Worm (Caenorhabditis elegans) whole organism, L4 larva: Measurements from ENCODE around the gene nca-2.

Experiments used
- D1046.2 ChIP-seq: fragments of 200-800 bp; sonication (Bioruptor generic); IDR thresholded peaks from 2 replicates; pipeline ENCODE4 v1.3.6; 2022; ENCODE audit warnings: missing genetic modification characterization, missing compliant biosample characterization
- F37D6.2 ChIP-seq: sonication (generic microtip); optimal IDR thresholded peaks from 2 replicates; lab custom pipeline; 2016; ENCODE audit warnings: mild to moderate bottlenecking, missing genetic modification characterization, missing compliant biosample characterization
- F44E2.7 ChIP-seq: fragments of 200-800 bp; sonication (Bioruptor generic); IDR thresholded peaks from 2 replicates; pipeline ENCODE4 v2.1.2; 2022; ENCODE audit warnings: missing genetic modification characterization, missing compliant biosample characterization
- T26A8.4 ChIP-seq: fragments of 200-800 bp; sonication (Bioruptor generic); IDR thresholded peaks from 2 replicates; pipeline ENCODE4 v1.3.6; 2022; ENCODE audit warnings: missing genetic modification characterization, missing compliant biosample characterization
- Y48G9A.11 ChIP-seq: fragments of 200-800 bp; sonication (Bioruptor generic); IDR thresholded peaks from 2 replicates; pipeline ENCODE4 v1.3.6; 2022; ENCODE audit warnings: missing genetic modification reagents, missing genetic modification characterization, missing compliant biosample characterization
- Y5F2A.4 ChIP-seq: fragments of 200-800 bp; sonication (Bioruptor generic); optimal IDR thresholded peaks from 2 replicates; lab custom pipeline; 2018; ENCODE audit warnings: mild to moderate bottlenecking, missing genetic modification characterization, missing compliant biosample characterization
- ZK546.5 ChIP-seq, 2 experiments: sonication (generic microtip); optimal IDR thresholded peaks; 2 replicates each; lab custom pipeline; 2017; ENCODE audit warnings: missing biosample characterization in 2 of 2, missing genetic modification characterization in 2 of 2
- attf-4 ChIP-seq: sonication (generic microtip); optimal IDR thresholded peaks from 3 replicates; lab custom pipeline; 2017; ENCODE audit warnings: missing biosample characterization, missing genetic modification characterization
- ceh-20 ChIP-seq: fragments of 200-800 bp; sonication (Bioruptor generic); IDR thresholded peaks from 2 replicates; pipeline ENCODE4 v1.3.6; 2022; ENCODE audit warnings: missing genetic modification reagents, missing genetic modification characterization, missing compliant biosample characterization
- ceh-32 ChIP-seq: sonication (generic microtip); optimal IDR thresholded peaks from 2 replicates; lab custom pipeline; 2016; ENCODE audit warnings: mild to moderate bottlenecking, missing genetic modification characterization, missing compliant biosample characterization; ENCODE audit not compliant: poor library complexity
- ceh-62 ChIP-seq: sonication (generic microtip); optimal IDR thresholded peaks from 2 replicates; lab custom pipeline; 2017; ENCODE audit warnings: missing biosample characterization, missing genetic modification characterization
- ceh-82 ChIP-seq: sonication (generic microtip); optimal IDR thresholded peaks from 2 replicates; lab custom pipeline; 2017; ENCODE audit warnings: missing biosample characterization, missing genetic modification characterization
- ces-1 ChIP-seq: fragments of 150-350 bp; sonication (generic microtip); optimal IDR thresholded peaks from 4 replicates; lab custom pipeline; 2014; ENCODE audit warnings: missing biosample characterization, missing genetic modification reagents, missing genetic modification characterization
- ctbp-1 ChIP-seq: fragments of 200-800 bp; sonication (Bioruptor generic); IDR thresholded peaks from 2 replicates; pipeline ENCODE4 v1.3.6; 2022; ENCODE audit warnings: missing genetic modification reagents, missing genetic modification characterization, missing compliant biosample characterization
- daf-16 ChIP-seq, 3 experiments: sonication (generic microtip); optimal IDR thresholded peaks; 2 replicates each; lab custom pipeline; 2016 to 2017; ENCODE audit warnings: missing genetic modification characterization in 3 of 3, missing genetic modification reagents in 3 of 3, mild to moderate bottlenecking in 2 of 3, missing compliant biosample characterization in 2 of 3, missing biosample characterization in 1 of 3, moderate library complexity in 1 of 3
- dmd-8 ChIP-seq: fragments of 200-800 bp; sonication (Bioruptor generic); IDR thresholded peaks from 2 replicates; pipeline ENCODE4 v1.3.6; 2022; ENCODE audit warnings: missing genetic modification characterization, missing compliant biosample characterization
- dmd-9 ChIP-seq: fragments of 200-800 bp; sonication (Bioruptor generic); IDR thresholded peaks from 2 replicates; pipeline ENCODE4 v1.3.6; 2022; ENCODE audit warnings: missing genetic modification reagents, missing genetic modification characterization, missing compliant biosample characterization
- duxl-1 ChIP-seq: sonication (generic microtip); optimal IDR thresholded peaks from 2 replicates; lab custom pipeline; 2016; ENCODE audit warnings: mild to moderate bottlenecking, missing genetic modification characterization, moderate library complexity, missing compliant biosample characterization; ENCODE audit not compliant: poor library complexity
- dve-1 ChIP-seq: sonication (generic microtip); optimal IDR thresholded peaks from 2 replicates; lab custom pipeline; 2017; ENCODE audit warnings: antibody characterized with exemption, mild to moderate bottlenecking, missing genetic modification characterization, missing compliant biosample characterization; ENCODE audit not compliant: insufficient read depth
- egl-27 ChIP-seq: sonication (generic microtip); optimal IDR thresholded peaks from 3 replicates; lab custom pipeline; 2017; ENCODE audit warnings: missing biosample characterization, missing genetic modification reagents, missing genetic modification characterization
- egl-43 ChIP-seq: fragments of 200-800 bp; sonication (Bioruptor generic); IDR thresholded peaks from 2 replicates; pipeline ENCODE4 v1.3.6; 2022; ENCODE audit warnings: missing genetic modification reagents, missing genetic modification characterization, missing compliant biosample characterization
- hif-1 ChIP-seq, 2 experiments: sonication (generic microtip); optimal IDR thresholded peaks; 2 replicates each; lab custom pipeline; 2016 to 2017; ENCODE audit warnings: missing compliant biosample characterization in 2 of 2, missing genetic modification characterization in 2 of 2, missing genetic modification reagents in 2 of 2, missing genotype in 2 of 2, mild to moderate bottlenecking in 1 of 2
- lim-7 ChIP-seq: fragments of 200-800 bp; sonication (Bioruptor generic); IDR thresholded peaks from 2 replicates; pipeline ENCODE4 v1.3.6; 2022; ENCODE audit warnings: missing genetic modification characterization, missing compliant biosample characterization
- lin-38 ChIP-seq: fragments of 200-800 bp; sonication (Bioruptor generic); IDR thresholded peaks from 2 replicates; pipeline ENCODE4 v1.3.6; 2022; ENCODE audit warnings: missing genetic modification reagents, missing genetic modification characterization, missing compliant biosample characterization
- lin-39 ChIP-seq: fragments of 150-350 bp; optimal IDR thresholded peaks from 2 replicates; lab custom pipeline; 2014; ENCODE audit warnings: missing biosample characterization, missing genetic modification reagents, missing genetic modification characterization
- madf-5 ChIP-seq, 2 experiments: fragments of 200-800 bp; sonication (Bioruptor generic); IDR thresholded peaks; 2 replicates each; pipeline ENCODE4 v1.3.6; 2022; ENCODE audit warnings: missing compliant biosample characterization in 2 of 2, missing genetic modification characterization in 2 of 2
- mxl-2 ChIP-seq: fragments of 200-800 bp; sonication (Bioruptor generic); conservative IDR thresholded peaks from 2 replicates; pipeline ENCODE4 v1.3.6; 2022; ENCODE audit warnings: missing genetic modification reagents, missing genetic modification characterization, missing compliant biosample characterization
- mxl-3 ChIP-seq: fragments of 200-800 bp; sonication (Bioruptor generic); optimal IDR thresholded peaks from 2 replicates; lab custom pipeline; 2018; ENCODE audit warnings: mild to moderate bottlenecking, missing genetic modification characterization, missing compliant biosample characterization
- nhr-11 ChIP-seq: fragments of 150-350 bp; optimal IDR thresholded peaks from 2 replicates; lab custom pipeline; 2014; ENCODE audit warnings: missing biosample characterization, missing genetic modification characterization
- nhr-28 ChIP-seq: fragments of 150-350 bp; optimal IDR thresholded peaks from 2 replicates; lab custom pipeline; 2014; ENCODE audit warnings: missing biosample characterization, missing genetic modification characterization
- nhr-42 ChIP-seq: fragments of 200-800 bp; sonication (Bioruptor generic); IDR thresholded peaks from 2 replicates; pipeline ENCODE4 v1.3.6; 2022; ENCODE audit warnings: missing genetic modification characterization, missing compliant biosample characterization
- nhr-48 ChIP-seq: sonication (generic microtip); optimal IDR thresholded peaks from 2 replicates; lab custom pipeline; 2016; ENCODE audit warnings: mild to moderate bottlenecking, missing genetic modification characterization, missing compliant biosample characterization
- nhr-6 ChIP-seq: fragments of 150-350 bp; optimal IDR thresholded peaks from 2 replicates; lab custom pipeline; 2014; ENCODE audit warnings: missing biosample characterization, missing genetic modification characterization
- nhr-77 ChIP-seq: fragments of 150-350 bp; optimal IDR thresholded peaks from 2 replicates; lab custom pipeline; 2014; ENCODE audit warnings: missing biosample characterization, missing genetic modification characterization
- pha-4 ChIP-seq, 2 experiments: fragments of 150-350 bp in 1 of 2; fragments of 200-800 bp in 1 of 2; sonication (Bioruptor generic) in 1 of 2; IDR thresholded peaks in 1 of 2; optimal IDR thresholded peaks in 1 of 2; 2 replicates each; pipeline versions ENCODE4 v1.3.6 to Lab custom; 2014 to 2022; ENCODE audit warnings: missing genetic modification characterization in 2 of 2, missing genetic modification reagents in 2 of 2, missing biosample characterization in 1 of 2, missing compliant biosample characterization in 1 of 2
- pqm-1 ChIP-seq: sonication (generic microtip); optimal IDR thresholded peaks from 2 replicates; lab custom pipeline; 2017; ENCODE audit warnings: missing biosample characterization, missing genetic modification characterization
- rbr-2 ChIP-seq: sonication (generic microtip); optimal IDR thresholded peaks from 2 replicates; lab custom pipeline; 2016; ENCODE audit warnings: missing genotype, missing genetic modification characterization, missing compliant biosample characterization
- sdz-12 ChIP-seq: fragments of 200-800 bp; sonication (Bioruptor generic); optimal IDR thresholded peaks from 2 replicates; lab custom pipeline; 2018; ENCODE audit warnings: mild to moderate bottlenecking, missing genetic modification characterization, missing compliant biosample characterization
- skn-1 ChIP-seq: fragments of 150-350 bp; optimal IDR thresholded peaks from 2 replicates; lab custom pipeline; 2014; ENCODE audit warnings: missing biosample characterization, missing genetic modification characterization
- spr-3 ChIP-seq: fragments of 200-800 bp; sonication (Bioruptor generic); optimal IDR thresholded peaks from 2 replicates; lab custom pipeline; 2018; ENCODE audit warnings: mild to moderate bottlenecking, missing genetic modification characterization, missing compliant biosample characterization
- unc-130 ChIP-seq: sonication (generic microtip); optimal IDR thresholded peaks from 2 replicates; lab custom pipeline; 2016; ENCODE audit warnings: missing genetic modification reagents, missing genetic modification characterization, missing compliant biosample characterization
- unc-39 ChIP-seq: sonication (generic microtip); optimal IDR thresholded peaks from 2 replicates; lab custom pipeline; 2017; ENCODE audit warnings: missing biosample characterization, missing genetic modification characterization
- unc-62 ChIP-seq, 3 experiments: fragments of 150-350 bp in 1 of 3; sonication (generic microtip); optimal IDR thresholded peaks in 2 of 3; peaks in 1 of 3; 1 replicate in 1 of 3; 2 replicates in 2 of 3; lab custom pipeline; 2014 to 2017; ENCODE audit warnings: missing biosample characterization in 3 of 3, missing genetic modification characterization in 3 of 3, missing genetic modification reagents in 3 of 3, missing genotype in 1 of 3
- vab-7 ChIP-seq: fragments of 200-800 bp; sonication (Bioruptor generic); IDR thresholded peaks from 2 replicates; pipeline ENCODE4 v1.3.6; 2022; ENCODE audit warnings: missing genetic modification reagents, missing genetic modification characterization, missing compliant biosample characterization
- zag-1 ChIP-seq: fragments of 150-350 bp; optimal IDR thresholded peaks from 2 replicates; lab custom pipeline; 2014; ENCODE audit warnings: missing biosample characterization, missing genetic modification characterization
- zfp-3 ChIP-seq: fragments of 200-800 bp; sonication (Bioruptor generic); conservative IDR thresholded peaks from 2 replicates; pipeline ENCODE4 v1.3.6; 2022; ENCODE audit warnings: missing genetic modification reagents, missing genetic modification characterization, missing compliant biosample characterization
- zip-11 ChIP-seq: fragments of 200-800 bp; sonication (Bioruptor generic); IDR thresholded peaks from 2 replicates; pipeline ENCODE4 v1.3.6; 2022; ENCODE audit warnings: missing genetic modification characterization, missing compliant biosample characterization
- zip-2 ChIP-seq: fragments of 150-350 bp; optimal IDR thresholded peaks from 2 replicates; lab custom pipeline; 2014; ENCODE audit warnings: missing biosample characterization, missing genetic modification characterization
- ztf-11 ChIP-seq: fragments of 150-350 bp; optimal IDR thresholded peaks from 2 replicates; lab custom pipeline; 2014; ENCODE audit warnings: missing biosample characterization, missing genetic modification characterization
- ztf-7 ChIP-seq: fragments of 150-350 bp; optimal IDR thresholded peaks from 2 replicates; lab custom pipeline; 2014; ENCODE audit warnings: missing biosample characterization, missing genetic modification characterization

The nca-2 gene

ce11 chrIII:5013915-5014346 lies 48.6 kb downstream of the nca-2 start (continued):
- TF ChIP-seq pha-4 (GFP tag; IDR thresholded peaks at IDR 0.05; lab: Robert Waterston, UW) (peak; percentile 76; the same call in 1 of the 2 replicates), pha-4 (tag; optimal IDR thresholded peaks at IDR 0.05; lab: Kevin White, UChicago) (peak; percentile 16), ztf-7 (tag; lab: Kevin White, UChicago) (peak; percentile 79), ZK546.5 (tag; optimal IDR thresholded peaks at IDR 0.05; lab: Kevin White, UChicago) (no peak), mxl-2 (GFP tag; lab: Robert Waterston, UW) (no peak), nhr-77 (tag; lab: Kevin White, UChicago) (peak; percentile 85), unc-39 (no peak), unc-62 (GFP tag; optimal IDR thresholded peaks at IDR 0.05 in 1 of 2; lab: Kevin White, UChicago) (peak in 1 of 2 experiments; percentile 99), unc-62 (tag; optimal IDR thresholded peaks at IDR 0.05; lab: Kevin White, UChicago) (no peak), D1046.2 (no peak), zfp-3 (GFP tag; lab: Robert Waterston, UW) (no peak), ztf-11 (no peak), vab-7 (GFP tag; lab: Robert Waterston, UW) (0 out of 2 replicates have a peak, but pooled peaks have one; percentile 39), ctbp-1 (GFP tag; lab: Robert Waterston, UW) (peak; percentile 85), madf-5 (GFP tag; IDR thresholded peaks at IDR 0.05; lab: Robert Waterston, UW) (0 out of 4 replicates have a peak, but pooled peaks of 1 of the 2 experiments have one; percentile 28), dve-1 (peak; percentile 87), ceh-20 (peak; percentile 65; the same call in 1 of the 2 replicates), duxl-1 (tag; lab: Kevin White, UChicago) (no peak), T26A8.4 (GFP tag; lab: Robert Waterston, UW) (peak; percentile 75), nhr-11 (tag; lab: Kevin White, UChicago) (peak; percentile 94), Y48G9A.11 (GFP tag; lab: Robert Waterston, UW) (no peak), ceh-82 (tag; lab: Kevin White, UChicago) (no peak), egl-43 (GFP tag; lab: Robert Waterston, UW) (no peak; the same call in none of the 2 replicates), lin-39 (tag; lab: Kevin White, UChicago) (no peak), Y5F2A.4 (GFP tag; lab: Kevin White, UChicago) (no peak), rbr-2 (peak; percentile 90), sdz-12 (GFP tag; lab: Kevin White, UChicago) (no peak), unc-130 (GFP tag; lab: Kevin White, UChicago) (no peak), mxl-3 (peak; percentile 73), ceh-32 (tag; lab: Kevin White, UChicago) (no peak), nhr-48 (tag; lab: Kevin White, UChicago) (peak; percentile 58), spr-3 (GFP tag; lab: Kevin White, UChicago) (no peak), dmd-8 (GFP tag; lab: Robert Waterston, UW) (no peak), pqm-1 (tag; lab: Kevin White, UChicago) (no peak), daf-16 (GFP tag; optimal IDR thresholded peaks at IDR 0.05; lab: Kevin White, UChicago) (peak; percentile 22 to 27), daf-16 (tag; optimal IDR thresholded peaks at IDR 0.05; lab: Kevin White, UChicago) (peak; percentile 17), dmd-9 (GFP tag; lab: Robert Waterston, UW) (no peak), F44E2.7 (GFP tag; lab: Robert Waterston, UW) (no peak), egl-27 (tag; lab: Kevin White, UChicago) (no peak), lin-38 (GFP tag; lab: Robert Waterston, UW) (peak; percentile 67), F37D6.2 (tag; lab: Kevin White, UChicago) (peak; percentile 85), zag-1 (tag; lab: Kevin White, UChicago) (no peak), zip-2 (tag; lab: Kevin White, UChicago) (peak; percentile 34), ceh-62 (tag; lab: Kevin White, UChicago) (no peak), attf-4 (tag; lab: Kevin White, UChicago) (no peak), nhr-42 (GFP tag; lab: Robert Waterston, UW) (no peak), lim-7 (GFP tag; lab: Robert Waterston, UW) (0 out of 2 replicates have a peak, but pooled peaks have one; percentile 35), nhr-28 (tag; lab: Kevin White, UChicago) (peak; percentile 62), ces-1 (GFP tag; lab: Kevin White, UChicago) (peak; percentile 71), zip-11 (GFP tag; lab: Robert Waterston, UW) (no peak), hif-1 (tag; optimal IDR thresholded peaks at IDR 0.05; lab: Kevin White, UChicago) (peak in 1 of 2 experiments; percentile 73), nhr-6 (tag; lab: Kevin White, UChicago) (peak; percentile 65), skn-1 (tag; lab: Kevin White, UChicago) (no peak)
